Worm (Caenorhabditis elegans) whole organism, L4 larva: ENCODE measurements around the gene cul-1.

Experiments used
- F10B5.3 ChIP-seq: sonication (generic microtip); optimal IDR thresholded peaks from 2 replicates; lab custom pipeline; 2016; ENCODE audit warnings: mild to moderate bottlenecking, missing genetic modification characterization, missing compliant biosample characterization
- aha-1 ChIP-seq: fragments of 150-350 bp; peaks from one replicate; lab custom pipeline; 2014; ENCODE audit warnings: missing biosample characterization, missing genetic modification characterization
- ceh-20 ChIP-seq: fragments of 200-800 bp; sonication (Bioruptor generic); IDR thresholded peaks from 2 replicates; pipeline ENCODE4 v1.3.6; 2022; ENCODE audit warnings: missing genetic modification reagents, missing genetic modification characterization, missing compliant biosample characterization
- ceh-28 ChIP-seq: fragments of 150-350 bp; optimal IDR thresholded peaks from 2 replicates; lab custom pipeline; 2014; ENCODE audit warnings: missing biosample characterization, missing genetic modification reagents, missing genetic modification characterization
- daf-19 ChIP-seq: fragments of 200-800 bp; sonication (Bioruptor generic); conservative IDR thresholded peaks from 2 replicates; pipeline ENCODE4 v1.3.6; 2022; ENCODE audit warnings: missing genetic modification characterization, missing compliant biosample characterization
- hmg-1.1 ChIP-seq: fragments of 200-800 bp; sonication (Bioruptor generic); IDR thresholded peaks from 2 replicates; pipeline ENCODE4 v1.3.6; 2022; ENCODE audit warnings: missing genetic modification reagents, missing genetic modification characterization, missing compliant biosample characterization
- jun-1 ChIP-seq: fragments of 150-350 bp; optimal IDR thresholded peaks from 2 replicates; lab custom pipeline; 2014; ENCODE audit warnings: missing biosample characterization, missing genetic modification reagents, missing genetic modification characterization
- nhr-6 ChIP-seq: fragments of 150-350 bp; optimal IDR thresholded peaks from 2 replicates; lab custom pipeline; 2014; ENCODE audit warnings: missing biosample characterization, missing genetic modification characterization
- nhr-77 ChIP-seq: fragments of 150-350 bp; optimal IDR thresholded peaks from 2 replicates; lab custom pipeline; 2014; ENCODE audit warnings: missing biosample characterization, missing genetic modification characterization

- TF ChIP-seq ceh-20 (no peak), hmg-1.1 (GFP tag; lab: Robert Waterston, UW) (no peak), ceh-28 (no peak), nhr-6 (no peak), jun-1 (tag; lab: Kevin White, UChicago) (no peak), aha-1 (tag; lab: Kevin White, UChicago) (no peak), daf-19 (GFP tag; lab: Robert Waterston, UW) (no peak), nhr-77 (tag; lab: Kevin White, UChicago) (no peak), F10B5.3 (tag; lab: Kevin White, UChicago) (no peak)
Observed at ce11 chrIII:10474945-10475344, 3.9 kb downstream of the cul-1 start, which contains the start of gene D2045.9.
